Worm (Caenorhabditis elegans) whole organism, L4 larva: ENCODE measurements around the gene C02F5.2.

Experiments used
- D1046.2 ChIP-seq: fragments of 200-800 bp; sonication (Bioruptor generic); IDR thresholded peaks from 2 replicates; pipeline ENCODE4 v1.3.6; 2022; ENCODE audit warnings: missing genetic modification characterization, missing compliant biosample characterization
- F10B5.3 ChIP-seq: sonication (generic microtip); optimal IDR thresholded peaks from 2 replicates; lab custom pipeline; 2016; ENCODE audit warnings: mild to moderate bottlenecking, missing genetic modification characterization, missing compliant biosample characterization
- Y48G9A.11 ChIP-seq: fragments of 200-800 bp; sonication (Bioruptor generic); IDR thresholded peaks from 2 replicates; pipeline ENCODE4 v1.3.6; 2022; ENCODE audit warnings: missing genetic modification reagents, missing genetic modification characterization, missing compliant biosample characterization
- Y75B8A.6 ChIP-seq: fragments of 200-800 bp; sonication (Bioruptor generic); IDR thresholded peaks from 2 replicates; pipeline ENCODE4 v1.3.6; 2022; ENCODE audit warnings: missing genetic modification reagents, missing genetic modification characterization, missing compliant biosample characterization
- aha-1 ChIP-seq: fragments of 150-350 bp; peaks from one replicate; lab custom pipeline; 2014; ENCODE audit warnings: missing biosample characterization, missing genetic modification characterization
- ceh-32 ChIP-seq: sonication (generic microtip); optimal IDR thresholded peaks from 2 replicates; lab custom pipeline; 2016; ENCODE audit warnings: mild to moderate bottlenecking, missing genetic modification characterization, missing compliant biosample characterization; ENCODE audit not compliant: poor library complexity
- ceh-44 ChIP-seq: fragments of 200-800 bp; sonication (Bioruptor generic); IDR thresholded peaks from 2 replicates; pipeline ENCODE4 v1.3.6; 2022; ENCODE audit warnings: missing genetic modification reagents, missing genetic modification characterization, missing compliant biosample characterization
- ceh-62 ChIP-seq: sonication (generic microtip); optimal IDR thresholded peaks from 2 replicates; lab custom pipeline; 2017; ENCODE audit warnings: missing biosample characterization, missing genetic modification characterization
- ceh-82 ChIP-seq: sonication (generic microtip); optimal IDR thresholded peaks from 2 replicates; lab custom pipeline; 2017; ENCODE audit warnings: missing biosample characterization, missing genetic modification characterization
- cey-2 ChIP-seq: sonication (generic microtip); optimal IDR thresholded peaks from 3 replicates; lab custom pipeline; 2017; ENCODE audit warnings: missing genetic modification characterization, mild to moderate bottlenecking, missing compliant biosample characterization, antibody characterized with exemption, borderline replicate concordance; ENCODE audit not compliant: insufficient read depth
- dmd-6 ChIP-seq: fragments of 200-800 bp; sonication (Bioruptor generic); IDR thresholded peaks from 2 replicates; pipeline ENCODE4 v1.3.6; 2022; ENCODE audit warnings: missing genetic modification reagents, missing genetic modification characterization, missing compliant biosample characterization
- dmd-8 ChIP-seq: fragments of 200-800 bp; sonication (Bioruptor generic); IDR thresholded peaks from 2 replicates; pipeline ENCODE4 v1.3.6; 2022; ENCODE audit warnings: missing genetic modification characterization, missing compliant biosample characterization
- egl-27 ChIP-seq: sonication (generic microtip); optimal IDR thresholded peaks from 3 replicates; lab custom pipeline; 2017; ENCODE audit warnings: missing biosample characterization, missing genetic modification reagents, missing genetic modification characterization
- egl-43 ChIP-seq: fragments of 200-800 bp; sonication (Bioruptor generic); IDR thresholded peaks from 2 replicates; pipeline ENCODE4 v1.3.6; 2022; ENCODE audit warnings: missing genetic modification reagents, missing genetic modification characterization, missing compliant biosample characterization
- hlh-11 ChIP-seq: fragments of 200-800 bp; sonication (Bioruptor generic); optimal IDR thresholded peaks from 2 replicates; lab custom pipeline; 2018; ENCODE audit warnings: mild to moderate bottlenecking, missing genetic modification characterization, missing compliant biosample characterization
- jun-1 ChIP-seq: fragments of 150-350 bp; optimal IDR thresholded peaks from 2 replicates; lab custom pipeline; 2014; ENCODE audit warnings: missing biosample characterization, missing genetic modification reagents, missing genetic modification characterization
- lir-3 ChIP-seq: sonication (generic microtip); optimal IDR thresholded peaks from 2 replicates; lab custom pipeline; 2016; ENCODE audit warnings: mild to moderate bottlenecking, missing genetic modification characterization, missing compliant biosample characterization
- lsy-2 ChIP-seq, 2 experiments: fragments of 150-350 bp in 1 of 2; sonication (generic microtip) in 1 of 2; optimal IDR thresholded peaks; 2 replicates each; lab custom pipeline; 2014 to 2017; ENCODE audit warnings: missing biosample characterization in 2 of 2, missing genetic modification characterization in 2 of 2
- mdl-1 ChIP-seq, 2 experiments: fragments of 150-350 bp in 1 of 2; sonication (generic microtip) in 1 of 2; optimal IDR thresholded peaks; 2 replicates each; lab custom pipeline; 2014 to 2017; ENCODE audit warnings: missing biosample characterization in 2 of 2, missing genetic modification characterization in 2 of 2
- mdt-29 ChIP-seq: fragments of 200-800 bp; sonication (Bioruptor generic); IDR thresholded peaks from 2 replicates; pipeline ENCODE4 v1.3.6; 2022; ENCODE audit warnings: missing genetic modification reagents, missing genetic modification characterization, missing compliant biosample characterization
- mxl-2 ChIP-seq: fragments of 200-800 bp; sonication (Bioruptor generic); conservative IDR thresholded peaks from 2 replicates; pipeline ENCODE4 v1.3.6; 2022; ENCODE audit warnings: missing genetic modification reagents, missing genetic modification characterization, missing compliant biosample characterization
- nhr-11 ChIP-seq: fragments of 150-350 bp; optimal IDR thresholded peaks from 2 replicates; lab custom pipeline; 2014; ENCODE audit warnings: missing biosample characterization, missing genetic modification characterization
- nhr-237 ChIP-seq: sonication (generic microtip); optimal IDR thresholded peaks from 2 replicates; lab custom pipeline; 2017; ENCODE audit warnings: missing biosample characterization, missing genetic modification characterization
- nhr-25 ChIP-seq: sonication (generic microtip); optimal IDR thresholded peaks from 2 replicates; lab custom pipeline; 2017; ENCODE audit warnings: missing genetic modification characterization, mild to moderate bottlenecking, missing compliant biosample characterization, antibody characterized with exemption, moderate library complexity, borderline replicate concordance; ENCODE audit not compliant: insufficient read depth
- nhr-41 ChIP-seq: fragments of 200-800 bp; sonication (Bioruptor generic); IDR thresholded peaks from 2 replicates; pipeline ENCODE4 v1.3.6; 2022; ENCODE audit warnings: missing genetic modification reagents, missing genetic modification characterization, missing compliant biosample characterization
- nhr-42 ChIP-seq: fragments of 200-800 bp; sonication (Bioruptor generic); IDR thresholded peaks from 2 replicates; pipeline ENCODE4 v1.3.6; 2022; ENCODE audit warnings: missing genetic modification characterization, missing compliant biosample characterization
- pqm-1 ChIP-seq: sonication (generic microtip); optimal IDR thresholded peaks from 2 replicates; lab custom pipeline; 2017; ENCODE audit warnings: missing biosample characterization, missing genetic modification characterization
- rbr-2 ChIP-seq: sonication (generic microtip); optimal IDR thresholded peaks from 2 replicates; lab custom pipeline; 2016; ENCODE audit warnings: missing genotype, missing genetic modification characterization, missing compliant biosample characterization
- unc-39 ChIP-seq: sonication (generic microtip); optimal IDR thresholded peaks from 2 replicates; lab custom pipeline; 2017; ENCODE audit warnings: missing biosample characterization, missing genetic modification characterization
- unc-62 ChIP-seq, 3 experiments: fragments of 150-350 bp in 1 of 3; sonication (generic microtip); optimal IDR thresholded peaks in 2 of 3; peaks in 1 of 3; 1 replicate in 1 of 3; 2 replicates in 2 of 3; lab custom pipeline; 2014 to 2017; ENCODE audit warnings: missing biosample characterization in 3 of 3, missing genetic modification characterization in 3 of 3, missing genetic modification reagents in 3 of 3, missing genotype in 1 of 3
- zag-1 ChIP-seq: fragments of 150-350 bp; optimal IDR thresholded peaks from 2 replicates; lab custom pipeline; 2014; ENCODE audit warnings: missing biosample characterization, missing genetic modification characterization
- zip-11 ChIP-seq: fragments of 200-800 bp; sonication (Bioruptor generic); IDR thresholded peaks from 2 replicates; pipeline ENCODE4 v1.3.6; 2022; ENCODE audit warnings: missing genetic modification characterization, missing compliant biosample characterization
- zip-2 ChIP-seq: fragments of 150-350 bp; optimal IDR thresholded peaks from 2 replicates; lab custom pipeline; 2014; ENCODE audit warnings: missing biosample characterization, missing genetic modification characterization

C02F5.2 gene

ce11 chrIII:8201760-8202159 lies 47.7 kb upstream of the C02F5.2 start (continued):
- TF ChIP-seq D1046.2 (GFP tag; lab: Robert Waterston, UW) (no peak), rbr-2 (tag; lab: Kevin White, UChicago) (peak; percentile 63), zip-11 (GFP tag; lab: Robert Waterston, UW) (no peak), dmd-6 (0 out of 2 replicates have a peak, but pooled peaks have one; percentile 8), nhr-11 (peak; percentile 45), Y75B8A.6 (GFP tag; lab: Robert Waterston, UW) (no peak), mdt-29 (no peak), lir-3 (tag; lab: Kevin White, UChicago) (no peak), nhr-42 (no peak), F10B5.3 (tag; lab: Kevin White, UChicago) (no peak), ceh-44 (GFP tag; lab: Robert Waterston, UW) (no peak), zag-1 (tag; lab: Kevin White, UChicago) (no peak)
- TF ChIP-seq, all 104 proteins: peak for 12

DNA sequence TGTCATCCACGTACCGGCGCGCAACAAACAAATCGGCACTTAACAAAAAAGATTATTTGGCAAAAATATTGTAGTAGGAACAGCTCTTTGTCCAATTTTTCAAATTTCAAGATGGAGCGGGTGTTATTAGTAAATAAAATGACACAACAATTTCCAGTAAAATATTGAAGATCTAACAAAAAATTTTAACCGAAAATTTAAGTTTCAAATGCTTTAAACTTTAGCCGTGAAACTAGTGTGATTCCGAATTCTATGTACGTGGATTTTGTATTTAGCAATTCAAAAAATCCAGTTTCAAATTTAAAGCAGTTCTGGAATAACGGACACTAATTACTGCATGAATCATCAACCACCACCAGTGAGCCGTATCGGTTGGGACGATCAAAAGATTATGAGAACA lies 46.7 kb upstream of the C02F5.2 start, which contains the start of gene snb-5:
Gene snb-5 (plus strand): TSS at position 301 of the 400 bp plus-strand sequence.
- TF ChIP-seq lsy-2 (tag; optimal IDR thresholded peaks at IDR 0.05; lab: Kevin White, UChicago) (no peak), F10B5.3 (tag; lab: Kevin White, UChicago) (no peak), nhr-11 (no peak), pqm-1 (no peak), unc-39 (no peak), mxl-2 (GFP tag; lab: Robert Waterston, UW) (no peak), dmd-8 (GFP tag; lab: Robert Waterston, UW) (no peak), ceh-62 (no peak), ceh-32 (tag; lab: Kevin White, UChicago) (no peak)

ce11 chrIII:8209775-8210174 lies 39.6 kb upstream of the C02F5.2 start, which contains the start of gene C30A5.10:
Gene C30A5.10 (minus strand): TSS chrIII:8209875.
- TF ChIP-seq unc-62 (GFP tag; optimal IDR thresholded peaks at IDR 0.05 in 1 of 2; lab: Kevin White, UChicago) (peak in 1 of 2 experiments; percentile 16), unc-62 (tag; optimal IDR thresholded peaks at IDR 0.05; lab: Kevin White, UChicago) (no peak), egl-43 (no peak), ceh-82 (tag; lab: Kevin White, UChicago) (no peak), zip-2 (tag; lab: Kevin White, UChicago) (no peak), mxl-2 (GFP tag; lab: Robert Waterston, UW) (no peak)

DNA sequence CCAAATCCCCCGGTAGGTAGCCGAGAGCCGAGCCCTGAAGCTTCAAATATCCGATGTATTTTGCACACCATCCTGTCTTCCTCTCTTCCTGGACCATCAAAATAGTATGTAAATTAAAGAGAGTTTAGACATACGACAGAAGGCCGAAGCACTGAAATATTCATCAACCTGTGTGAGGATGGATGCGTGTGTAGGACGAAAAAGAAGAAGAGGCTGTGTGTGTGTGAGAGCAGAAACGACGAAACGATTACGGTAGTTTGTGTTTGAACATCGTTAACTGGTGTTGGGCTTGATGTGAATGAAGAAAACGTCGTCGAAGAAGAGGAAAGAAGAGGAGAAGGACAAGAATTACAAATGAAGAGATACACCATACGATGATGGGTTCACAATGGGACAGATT lies 37.9 kb upstream of the C02F5.2 start:
- TF ChIP-seq unc-62 (GFP tag; optimal IDR thresholded peaks at IDR 0.05 in 1 of 2; lab: Kevin White, UChicago), result peak in 1 of 2 experiments; percentile 59
- no peak for TF ChIP-seq unc-62 (tag; optimal IDR thresholded peaks at IDR 0.05; lab: Kevin White, UChicago)
- TF ChIP-seq dmd-6, result no peak
- TF ChIP-seq aha-1, result peak; percentile 29

- TF ChIP-seq nhr-25 (no peak), cey-2 (tag; lab: Kevin White, UChicago) (no peak), aha-1 (peak; percentile 2)
These were observed 33.2 kb upstream of the C02F5.2 start, which contains the start of gene unc-86 for ce11 chrIII:8216224-8216623. Gene unc-86 (minus strand): TSS chrIII:8216336.

DNA sequence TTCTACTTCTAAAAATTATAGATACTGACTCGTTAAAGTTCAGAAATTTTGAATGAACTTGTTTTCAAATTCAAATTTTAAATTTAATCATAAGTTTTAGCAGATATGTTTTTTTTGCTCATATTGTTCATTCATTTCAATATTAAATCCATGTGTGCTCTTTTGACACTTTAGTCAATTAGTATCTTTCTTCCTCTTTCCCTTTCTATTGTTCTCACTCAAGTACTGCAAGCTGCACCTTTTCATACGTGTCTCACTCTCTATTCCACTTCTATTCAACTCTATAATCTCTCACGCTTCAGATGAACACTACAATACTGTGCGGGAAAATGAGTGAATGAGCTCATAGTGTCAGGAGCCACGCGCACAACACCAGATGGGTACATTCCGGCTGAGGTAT lies 31.5 kb upstream of the C02F5.2 start, which contains the start of gene C30A5.16:
Gene C30A5.16 (plus strand): TSS at position 301 of the 400 bp plus-strand sequence.
- TF ChIP-seq nhr-237 (no peak), jun-1 (no peak), hlh-11 (no peak), Y48G9A.11 (GFP tag; lab: Robert Waterston, UW) (no peak), lsy-2 (tag; optimal IDR thresholded peaks at IDR 0.05; lab: Kevin White, UChicago) (no peak), nhr-41 (no peak), mdl-1 (tag; optimal IDR thresholded peaks at IDR 0.05; lab: Kevin White, UChicago) (no peak), egl-27 (no peak)
